Fruit fly (Drosophila melanogaster): ENCODE results near the gene CG12105.
A peak's percentile ranks its signal among the peaks of the same experiment; 100 is the strongest.

The CG12105 gene

DNA sequence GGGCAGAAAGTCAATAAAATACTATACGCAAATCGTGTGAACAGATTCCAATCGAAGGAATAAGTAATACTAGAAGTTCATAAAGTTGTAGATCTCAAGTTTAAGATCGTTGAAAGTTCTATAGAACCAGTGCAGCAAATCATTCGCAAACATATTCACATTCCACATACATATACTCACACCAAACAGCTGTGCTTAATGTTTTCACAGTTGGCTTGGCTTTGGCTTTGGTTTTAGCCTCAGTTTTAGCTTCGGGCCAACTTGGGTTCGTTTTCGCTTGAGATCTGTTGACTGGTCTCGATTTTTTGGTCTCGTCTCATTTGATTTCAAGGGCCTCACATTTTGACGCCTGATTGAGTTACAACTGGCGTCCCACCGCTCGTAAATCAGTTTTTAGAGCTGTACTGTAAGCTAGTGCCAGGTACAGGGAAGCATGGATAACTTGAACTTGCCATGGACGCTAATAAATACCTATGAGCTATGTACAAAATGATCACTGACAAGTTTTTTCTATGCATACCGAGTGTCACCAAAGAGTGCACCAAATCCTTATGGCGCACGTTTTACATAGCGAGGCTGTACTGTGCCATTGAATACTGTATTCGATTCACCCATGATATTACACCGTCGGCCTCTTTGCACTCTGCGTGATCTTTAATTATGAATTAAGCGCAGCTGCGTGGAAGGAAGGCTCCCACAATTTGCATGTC is 28.3 kb downstream of the CG12105 start (continued):
- TF ChIP-seq CG31441 (GFP tag; IDR thresholded peaks at IDR 0.05) (peak; percentile 64), shn (GFP tag; optimal IDR thresholded peaks at IDR 0.05) (peak; percentile 71), CG32532 (GFP tag; IDR thresholded peaks at IDR 0.05) (peak; percentile 91), CG2875 (GFP tag; optimal IDR thresholded peaks at IDR 0.05) (peak; percentile 22), CG8924 (tag; optimal IDR thresholded peaks at IDR 0.05) (peak; percentile 62), Spps (tag; optimal IDR thresholded peaks at IDR 0.05) (peak; percentile 18), gcm2 (GFP tag; optimal IDR thresholded peaks at IDR 0.05) (peak; percentile 41), CG6791 (GFP tag; IDR thresholded peaks at IDR 0.05; ENCODE audit: partially characterized antibody) (no peak), Eip74EF (GFP tag; optimal IDR thresholded peaks at IDR 0.05) (peak in 1 of 2 experiments; percentile 35), CG2678 (tag; optimal IDR thresholded peaks at IDR 0.05) (peak; percentile 87), CG4820 (GFP tag; optimal IDR thresholded peaks at IDR 0.05) (peak; percentile 84), fd96Cb (tag; optimal IDR thresholded peaks at IDR 0.05) (peak; percentile 80), CG15514 (GFP tag; optimal IDR thresholded peaks at IDR 0.05) (peak; percentile 70), CG18599 (GFP tag; optimal IDR thresholded peaks at IDR 0.05) (peak; percentile 84), trh (GFP tag; optimal IDR thresholded peaks at IDR 0.05) (peak; percentile 65), HLH4C (GFP tag; IDR thresholded peaks at IDR 0.05; ENCODE audit: partially characterized antibody) (no peak), Usf (GFP tag; optimal IDR thresholded peaks at IDR 0.05) (peak; percentile 44), nmo (GFP tag; optimal IDR thresholded peaks at IDR 0.05) (peak; percentile 59), chn (GFP tag; optimal IDR thresholded peaks at IDR 0.05) (peak; percentile 56), Nf-YA (GFP tag; IDR thresholded peaks at IDR 0.05) (peak; percentile 73), CG11695 (GFP tag; IDR thresholded peaks at IDR 0.05) (peak; percentile 82), PHDP (tag; optimal IDR thresholded peaks at IDR 0.05) (peak; percentile 76), CG12299 (tag; optimal IDR thresholded peaks at IDR 0.05) (peak; percentile 5), ham (GFP tag; IDR thresholded peaks at IDR 0.05) (peak; percentile 57; the same call in 1 of the 2 replicates), Oaz (GFP tag; IDR thresholded peaks at IDR 0.05) (peak; percentile 78), bab2 (GFP tag; optimal IDR thresholded peaks at IDR 0.05) (peak; percentile 87), ara (GFP tag; IDR thresholded peaks at IDR 0.05) (peak; percentile 76), dmrt99B (tag; optimal IDR thresholded peaks at IDR 0.05) (peak; percentile 88), Drgx (GFP tag; IDR thresholded peaks at IDR 0.05) (peak; percentile 82), Asciz (GFP tag; optimal IDR thresholded peaks at IDR 0.05) (peak; percentile 44), CG11560 (tag; IDR thresholded peaks at IDR 0.05) (peak; percentile 76), Vsx1 (GFP tag; optimal IDR thresholded peaks at IDR 0.05) (peak; percentile 43), inv (GFP tag; IDR thresholded peaks at IDR 0.05; ENCODE audit: partially characterized antibody) (no peak), CG4854 (GFP tag; optimal IDR thresholded peaks at IDR 0.05) (peak; percentile 79), az2 (GFP tag; optimal IDR thresholded peaks at IDR 0.05) (peak; percentile 61), CG17829 (tag; optimal IDR thresholded peaks at IDR 0.05) (peak; percentile 67), pzg (GFP tag; optimal IDR thresholded peaks at IDR 0.05) (peak; percentile 2), CG9215 (GFP tag; IDR thresholded peaks at IDR 0.05) (peak; percentile 82), CG7556 (GFP tag; optimal IDR thresholded peaks at IDR 0.05) (peak; percentile 61), CG13123 (GFP tag; optimal IDR thresholded peaks at IDR 0.05) (peak; percentile 36), salm (tag; optimal IDR thresholded peaks at IDR 0.05) (peak; percentile 26), dati (GFP tag; IDR thresholded peaks at IDR 0.05) (peak; percentile 69), CG5953 (GFP tag; IDR thresholded peaks at IDR 0.05) (peak; percentile 62; the same call in 1 of the 2 replicates), sr (GFP tag; IDR thresholded peaks at IDR 0.05) (peak; percentile 56; the same call in 2 of the 3 replicates), CG12769 (tag; optimal IDR thresholded peaks at IDR 0.05) (peak; percentile 94), Six4 (GFP tag; optimal IDR thresholded peaks at IDR 0.05) (peak; percentile 79), CG12219 (GFP tag; optimal IDR thresholded peaks at IDR 0.05) (peak; percentile 76), CG2889 (GFP tag; IDR thresholded peaks at IDR 0.05) (peak; percentile 87), CG17328 (GFP tag; IDR thresholded peaks at IDR 0.05) (peak; percentile 74)
